Fruit fly (Drosophila melanogaster) ovary, adult (tissue): ENCODE measurements around the gene Arl6IP1.

Experiments used
- CG17801 ChIP-seq: fragments of 200-800 bp; optimal IDR thresholded peaks from 2 replicates; lab custom pipeline; 2019; ENCODE audit warnings: missing biosample characterization, mild to moderate bottlenecking, missing genetic modification characterization, moderate library complexity; ENCODE audit not compliant: partially characterized antibody

The Arl6IP1 gene

dm6 chr3R:16661693-16662092, 18.3 kb downstream of the Arl6IP1 start:
- no peak for TF ChIP-seq CG17801

- no peak for TF ChIP-seq CG17801
These were observed 20.9 kb downstream of the Arl6IP1 start for dm6 chr3R:16664144-16664825.

- no peak for TF ChIP-seq CG17801
These were observed 28.9 kb downstream of the Arl6IP1 start for dm6 chr3R:16672213-16672706.

dm6 chr3R:16673184-16673583, 29.8 kb downstream of the Arl6IP1 start:
- TF ChIP-seq CG17801 = no peak

dm6 chr3R:16676518-16676917, 33.1 kb downstream of the Arl6IP1 start:
- no peak for TF ChIP-seq CG17801

dm6 chr3R:16677934-16678333, 34.5 kb downstream of the Arl6IP1 start:
- TF ChIP-seq CG17801 = no peak

- TF ChIP-seq CG17801 = no peak
These were observed 39.5 kb downstream of the Arl6IP1 start for dm6 chr3R:16682901-16683300.
